Worm (Caenorhabditis elegans): ENCODE measurements around the gene C14E2.1.

DNA sequence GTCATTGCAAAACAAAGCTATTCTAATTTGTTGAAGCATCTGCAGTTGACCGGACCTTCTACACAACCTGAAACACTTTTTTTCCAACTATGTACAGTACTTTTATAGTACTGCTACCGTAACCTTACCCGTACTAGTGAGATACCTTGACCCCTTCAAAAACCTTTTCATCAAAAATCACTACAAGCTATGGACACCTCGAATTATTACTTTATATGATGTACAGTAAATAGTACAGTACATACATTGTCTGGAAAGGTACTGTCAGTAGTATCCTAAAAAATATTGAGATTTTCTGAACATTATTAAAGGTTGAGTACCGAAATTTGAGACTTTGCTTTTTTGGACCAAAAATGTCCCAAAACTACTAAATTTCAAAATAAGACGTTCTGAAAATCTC, 40.6 kb upstream of the C14E2.1 start:
- no peak for TF ChIP-seq nhr-12 (tag; optimal IDR thresholded peaks at IDR 0.05)
- no peak for TF ChIP-seq sem-2 (GFP tag; optimal IDR thresholded peaks at IDR 0.05)
- no peak for TF ChIP-seq mep-1 (tag; optimal IDR thresholded peaks at IDR 0.05)
- TF ChIP-seq elt-3 (tag; optimal IDR thresholded peaks at IDR 0.05): no peak
- no peak for TF ChIP-seq blmp-1 (tag; optimal IDR thresholded peaks at IDR 0.05)
